Fruit fly (Drosophila melanogaster): ENCODE data around the gene CG43703.

The CG43703 gene

DNA sequence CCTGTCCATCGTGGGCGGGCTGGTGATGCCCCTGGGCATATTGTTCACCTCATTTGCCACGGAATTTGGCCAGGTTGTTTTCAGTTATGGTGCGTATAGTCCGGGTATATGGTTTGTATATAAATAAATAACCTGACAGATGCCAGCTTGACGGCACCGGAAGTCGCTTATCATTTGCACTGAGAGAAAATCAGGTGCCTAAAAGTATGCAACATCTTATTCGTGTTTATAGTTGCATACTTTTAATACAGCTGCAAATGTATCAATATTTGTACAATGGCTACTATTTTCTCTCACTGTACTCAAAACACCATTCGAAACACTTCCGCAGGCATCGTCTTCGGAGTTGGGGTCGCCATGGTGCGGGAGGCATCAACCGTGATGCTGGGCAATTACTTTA lies 16.6 kb upstream of the CG43703 start (continued):
- TF ChIP-seq kay (GFP tag; optimal IDR thresholded peaks at IDR 0.05) (no peak), Myb (GFP tag; optimal IDR thresholded peaks at IDR 0.05) (no peak), HmgD (GFP tag; optimal IDR thresholded peaks at IDR 0.05) (no peak), E2f2 (GFP tag; IDR thresholded peaks at IDR 0.05) (no peak), CG4730 (GFP tag; IDR thresholded peaks at IDR 0.05) (no peak), CG13424 (tag; optimal IDR thresholded peaks at IDR 0.05) (peak; percentile 2), MTF-1 (GFP tag; optimal IDR thresholded peaks at IDR 0.05; ENCODE audit: borderline replicate concordance) (no peak), Hr3 (GFP tag; optimal IDR thresholded peaks at IDR 0.05) (no peak), ssp (GFP tag; IDR thresholded peaks at IDR 0.05) (no peak), Sin3A (optimal IDR thresholded peaks at IDR 0.05) (no peak), CG17385 (GFP tag; optimal IDR thresholded peaks at IDR 0.05) (peak; percentile 5), Ssrp (tag; optimal IDR thresholded peaks at IDR 0.05) (no peak), Dll (GFP tag; IDR thresholded peaks at IDR 0.05; ENCODE audit: partially characterized antibody) (no peak), sim (GFP tag; IDR thresholded peaks at IDR 0.05) (no peak), ewg (GFP tag; optimal IDR thresholded peaks at IDR 0.05) (no peak), CG11560 (tag; IDR thresholded peaks at IDR 0.05) (no peak), H2.0 (GFP tag; IDR thresholded peaks at IDR 0.05) (peak; percentile 19; the same call in 1 of the 2 replicates), CG10565 (GFP tag; optimal IDR thresholded peaks at IDR 0.05) (no peak), ham (GFP tag; IDR thresholded peaks at IDR 0.05) (no peak), pzg (GFP tag; optimal IDR thresholded peaks at IDR 0.05) (no peak), sisA (GFP tag; IDR thresholded peaks at IDR 0.05) (no peak), h (optimal IDR thresholded peaks at IDR 0.05) (no peak), Usf (GFP tag; optimal IDR thresholded peaks at IDR 0.05) (no peak), trh (GFP tag; optimal IDR thresholded peaks at IDR 0.05) (peak; percentile 2), CG11093 (GFP tag; IDR thresholded peaks at IDR 0.05) (no peak), CG7271 (tag; optimal IDR thresholded peaks at IDR 0.05) (no peak), pan (optimal IDR thresholded peaks at IDR 0.05) (no peak), pan (GFP tag; optimal IDR thresholded peaks at IDR 0.05 in 1 of 2, IDR thresholded peaks at IDR 0.05 in 1 of 2) (peak in 1 of 2 experiments; percentile 44), slp2 (GFP tag; optimal IDR thresholded peaks at IDR 0.05) (no peak), al (GFP tag; IDR thresholded peaks at IDR 0.05) (no peak), CG7745 (tag; optimal IDR thresholded peaks at IDR 0.05) (no peak), CG1603 (tag; optimal IDR thresholded peaks at IDR 0.05) (peak; percentile 29), Lhr (GFP tag; optimal IDR thresholded peaks at IDR 0.05) (no peak), CG11398 (GFP tag; optimal IDR thresholded peaks at IDR 0.05) (no peak), CG12071 (GFP tag; optimal IDR thresholded peaks at IDR 0.05) (peak; percentile 46), Mad (GFP tag; optimal IDR thresholded peaks at IDR 0.05) (no peak), CG8478 (optimal IDR thresholded peaks at IDR 0.05) (peak; percentile 33), esg (GFP tag; conservative IDR thresholded peaks at IDR 0.05) (no peak), ranshi (GFP tag; IDR thresholded peaks at IDR 0.05) (peak; percentile 21; the same call in 1 of the 2 replicates), CG13123 (GFP tag; optimal IDR thresholded peaks at IDR 0.05) (no peak), inv (GFP tag; IDR thresholded peaks at IDR 0.05; ENCODE audit: partially characterized antibody) (no peak), CG12942 (GFP tag; optimal IDR thresholded peaks at IDR 0.05) (no peak), B-H2 (GFP tag; optimal IDR thresholded peaks at IDR 0.05) (no peak), zfh2 (GFP tag; optimal IDR thresholded peaks at IDR 0.05) (no peak), Xrp1 (GFP tag; IDR thresholded peaks at IDR 0.05) (no peak), CG14050 (GFP tag; IDR thresholded peaks at IDR 0.05) (no peak), Poxn (GFP tag; IDR thresholded peaks at IDR 0.05) (no peak), CG10366 (GFP tag; IDR thresholded peaks at IDR 0.05) (no peak), wdn (GFP tag; IDR thresholded peaks at IDR 0.05) (no peak), Bgb (GFP tag; IDR thresholded peaks at IDR 0.05; ENCODE audit: partially characterized antibody) (no peak), chm (GFP tag; IDR thresholded peaks at IDR 0.05) (0 out of 2 replicates have a peak, but pooled peaks have one; percentile 25), stwl (tag; optimal IDR thresholded peaks at IDR 0.05) (peak; percentile 30), D19A (tag; optimal IDR thresholded peaks at IDR 0.05) (no peak), fru (optimal IDR thresholded peaks at IDR 0.05) (no peak)

All from whole organism, embryonic.